Worm (Caenorhabditis elegans) whole organism, L4 larva: ENCODE data around the gene arl-1.

Experiments
- ZK546.5 ChIP-seq, 2 experiments: sonication (generic microtip); optimal IDR thresholded peaks; 2 replicates each; lab custom pipeline; 2017; ENCODE audit warnings: missing biosample characterization in 2 of 2, missing genetic modification characterization in 2 of 2
- aha-1 ChIP-seq: fragments of 150-350 bp; peaks from one replicate; lab custom pipeline; 2014; ENCODE audit warnings: missing biosample characterization, missing genetic modification characterization
- ama-1 ChIP-seq: fragments of 150-350 bp; optimal IDR thresholded peaks from 2 replicates; lab custom pipeline; 2014; ENCODE audit warnings: inconsistent platforms, mixed read lengths
- ceh-28 ChIP-seq: fragments of 150-350 bp; optimal IDR thresholded peaks from 2 replicates; lab custom pipeline; 2014; ENCODE audit warnings: missing biosample characterization, missing genetic modification reagents, missing genetic modification characterization
- ceh-32 ChIP-seq: sonication (generic microtip); optimal IDR thresholded peaks from 2 replicates; lab custom pipeline; 2016; ENCODE audit warnings: mild to moderate bottlenecking, missing genetic modification characterization, missing compliant biosample characterization; ENCODE audit not compliant: poor library complexity
- ctbp-1 ChIP-seq: fragments of 200-800 bp; sonication (Bioruptor generic); IDR thresholded peaks from 2 replicates; pipeline ENCODE4 v1.3.6; 2022; ENCODE audit warnings: missing genetic modification reagents, missing genetic modification characterization, missing compliant biosample characterization
- daf-16 ChIP-seq, 3 experiments: sonication (generic microtip); optimal IDR thresholded peaks; 2 replicates each; lab custom pipeline; 2016 to 2017; ENCODE audit warnings: missing genetic modification characterization in 3 of 3, missing genetic modification reagents in 3 of 3, mild to moderate bottlenecking in 2 of 3, missing compliant biosample characterization in 2 of 3, missing biosample characterization in 1 of 3, moderate library complexity in 1 of 3
- daf-19 ChIP-seq: fragments of 200-800 bp; sonication (Bioruptor generic); conservative IDR thresholded peaks from 2 replicates; pipeline ENCODE4 v1.3.6; 2022; ENCODE audit warnings: missing genetic modification characterization, missing compliant biosample characterization
- dmd-6 ChIP-seq: fragments of 200-800 bp; sonication (Bioruptor generic); IDR thresholded peaks from 2 replicates; pipeline ENCODE4 v1.3.6; 2022; ENCODE audit warnings: missing genetic modification reagents, missing genetic modification characterization, missing compliant biosample characterization
- dpl-1 ChIP-seq: fragments of 150-350 bp; optimal IDR thresholded peaks from 2 replicates; lab custom pipeline; 2014; ENCODE audit warnings: missing biosample characterization, missing genetic modification reagents, missing genetic modification characterization
- egl-27 ChIP-seq: sonication (generic microtip); optimal IDR thresholded peaks from 3 replicates; lab custom pipeline; 2017; ENCODE audit warnings: missing biosample characterization, missing genetic modification reagents, missing genetic modification characterization
- fos-1 ChIP-seq: fragments of 150-350 bp; optimal IDR thresholded peaks from 2 replicates; lab custom pipeline; 2014; ENCODE audit warnings: missing biosample characterization, missing genetic modification characterization
- gei-8 ChIP-seq: fragments of 200-800 bp; sonication (Bioruptor generic); optimal IDR thresholded peaks from 2 replicates; lab custom pipeline; 2018; ENCODE audit warnings: mild to moderate bottlenecking, missing genetic modification characterization, missing compliant biosample characterization
- hlh-11 ChIP-seq: fragments of 200-800 bp; sonication (Bioruptor generic); optimal IDR thresholded peaks from 2 replicates; lab custom pipeline; 2018; ENCODE audit warnings: mild to moderate bottlenecking, missing genetic modification characterization, missing compliant biosample characterization
- hlh-30 ChIP-seq: sonication (generic microtip); optimal IDR thresholded peaks from 2 replicates; lab custom pipeline; 2017; ENCODE audit warnings: antibody characterized with exemption, mild to moderate bottlenecking, missing genetic modification characterization, missing compliant biosample characterization; ENCODE audit not compliant: insufficient read depth
- lim-7 ChIP-seq: fragments of 200-800 bp; sonication (Bioruptor generic); IDR thresholded peaks from 2 replicates; pipeline ENCODE4 v1.3.6; 2022; ENCODE audit warnings: missing genetic modification characterization, missing compliant biosample characterization
- lin-13 ChIP-seq: fragments of 150-350 bp; optimal IDR thresholded peaks from 2 replicates; lab custom pipeline; 2014; ENCODE audit warnings: missing biosample characterization, missing genetic modification reagents, missing genetic modification characterization
- lin-29 ChIP-seq: fragments of 200-800 bp; sonication (Bioruptor generic); IDR thresholded peaks from 2 replicates; pipeline ENCODE4 v1.3.6; 2022; ENCODE audit warnings: missing genetic modification reagents, missing genetic modification characterization, missing compliant biosample characterization
- lin-38 ChIP-seq: fragments of 200-800 bp; sonication (Bioruptor generic); IDR thresholded peaks from 2 replicates; pipeline ENCODE4 v1.3.6; 2022; ENCODE audit warnings: missing genetic modification reagents, missing genetic modification characterization, missing compliant biosample characterization
- mdl-1 ChIP-seq, 2 experiments: fragments of 150-350 bp in 1 of 2; sonication (generic microtip) in 1 of 2; optimal IDR thresholded peaks; 2 replicates each; lab custom pipeline; 2014 to 2017; ENCODE audit warnings: missing biosample characterization in 2 of 2, missing genetic modification characterization in 2 of 2
- mdt-29 ChIP-seq: fragments of 200-800 bp; sonication (Bioruptor generic); IDR thresholded peaks from 2 replicates; pipeline ENCODE4 v1.3.6; 2022; ENCODE audit warnings: missing genetic modification reagents, missing genetic modification characterization, missing compliant biosample characterization
- nhr-11 ChIP-seq: fragments of 150-350 bp; optimal IDR thresholded peaks from 2 replicates; lab custom pipeline; 2014; ENCODE audit warnings: missing biosample characterization, missing genetic modification characterization
- nhr-237 ChIP-seq: sonication (generic microtip); optimal IDR thresholded peaks from 2 replicates; lab custom pipeline; 2017; ENCODE audit warnings: missing biosample characterization, missing genetic modification characterization
- nhr-28 ChIP-seq: fragments of 150-350 bp; optimal IDR thresholded peaks from 2 replicates; lab custom pipeline; 2014; ENCODE audit warnings: missing biosample characterization, missing genetic modification characterization
- nhr-41 ChIP-seq: fragments of 200-800 bp; sonication (Bioruptor generic); IDR thresholded peaks from 2 replicates; pipeline ENCODE4 v1.3.6; 2022; ENCODE audit warnings: missing genetic modification reagents, missing genetic modification characterization, missing compliant biosample characterization
- nhr-48 ChIP-seq: sonication (generic microtip); optimal IDR thresholded peaks from 2 replicates; lab custom pipeline; 2016; ENCODE audit warnings: mild to moderate bottlenecking, missing genetic modification characterization, missing compliant biosample characterization
- nhr-6 ChIP-seq: fragments of 150-350 bp; optimal IDR thresholded peaks from 2 replicates; lab custom pipeline; 2014; ENCODE audit warnings: missing biosample characterization, missing genetic modification characterization
- nhr-76 ChIP-seq: fragments of 150-350 bp; optimal IDR thresholded peaks from 2 replicates; lab custom pipeline; 2014; ENCODE audit warnings: missing biosample characterization, missing genetic modification characterization
- php-3 ChIP-seq: fragments of 200-800 bp; sonication (Bioruptor generic); IDR thresholded peaks from 2 replicates; pipeline ENCODE4 v1.3.6; 2022; ENCODE audit warnings: missing genetic modification reagents, missing genetic modification characterization, missing compliant biosample characterization
- pqm-1 ChIP-seq: sonication (generic microtip); optimal IDR thresholded peaks from 2 replicates; lab custom pipeline; 2017; ENCODE audit warnings: missing biosample characterization, missing genetic modification characterization
- rbr-2 ChIP-seq: sonication (generic microtip); optimal IDR thresholded peaks from 2 replicates; lab custom pipeline; 2016; ENCODE audit warnings: missing genotype, missing genetic modification characterization, missing compliant biosample characterization
- sdz-12 ChIP-seq: fragments of 200-800 bp; sonication (Bioruptor generic); optimal IDR thresholded peaks from 2 replicates; lab custom pipeline; 2018; ENCODE audit warnings: mild to moderate bottlenecking, missing genetic modification characterization, missing compliant biosample characterization
- set-16 ChIP-seq: fragments of 200-800 bp; sonication (Bioruptor generic); IDR thresholded peaks from 2 replicates; pipeline ENCODE4 v1.3.6; 2022; ENCODE audit warnings: missing genetic modification reagents, missing genetic modification characterization, missing compliant biosample characterization
- skn-1 ChIP-seq: fragments of 150-350 bp; optimal IDR thresholded peaks from 2 replicates; lab custom pipeline; 2014; ENCODE audit warnings: missing biosample characterization, missing genetic modification characterization
- snpc-1.2 ChIP-seq: fragments of 200-800 bp; sonication (Bioruptor generic); IDR thresholded peaks from 2 replicates; pipeline ENCODE4 v1.3.6; 2022; ENCODE audit warnings: missing genetic modification reagents, missing genetic modification characterization, missing compliant biosample characterization
- spr-1 ChIP-seq: sonication (generic microtip); optimal IDR thresholded peaks from 2 replicates; lab custom pipeline; 2016; ENCODE audit warnings: mild to moderate bottlenecking, missing genetic modification characterization, missing compliant biosample characterization
- tag-97 ChIP-seq: fragments of 200-800 bp; sonication (Bioruptor generic); IDR thresholded peaks from 2 replicates; pipeline ENCODE4 v1.3.6; 2022; ENCODE audit warnings: missing genetic modification characterization, missing compliant biosample characterization
- tra-1 ChIP-seq: fragments of 200-800 bp; sonication (Bioruptor generic); IDR thresholded peaks from 2 replicates; pipeline ENCODE4 v1.3.6; 2022; ENCODE audit warnings: missing genetic modification reagents, missing genetic modification characterization, missing compliant biosample characterization
- unc-130 ChIP-seq: sonication (generic microtip); optimal IDR thresholded peaks from 2 replicates; lab custom pipeline; 2016; ENCODE audit warnings: missing genetic modification reagents, missing genetic modification characterization, missing compliant biosample characterization
- unc-39 ChIP-seq: sonication (generic microtip); optimal IDR thresholded peaks from 2 replicates; lab custom pipeline; 2017; ENCODE audit warnings: missing biosample characterization, missing genetic modification characterization
- unc-62 ChIP-seq, 3 experiments: fragments of 150-350 bp in 1 of 3; sonication (generic microtip); optimal IDR thresholded peaks in 2 of 3; peaks in 1 of 3; 1 replicate in 1 of 3; 2 replicates in 2 of 3; lab custom pipeline; 2014 to 2017; ENCODE audit warnings: missing biosample characterization in 3 of 3, missing genetic modification characterization in 3 of 3, missing genetic modification reagents in 3 of 3, missing genotype in 1 of 3
- zfp-2 ChIP-seq: sonication (generic microtip); optimal IDR thresholded peaks from 2 replicates; lab custom pipeline; 2016; ENCODE audit warnings: mild to moderate bottlenecking, missing genetic modification characterization, missing compliant biosample characterization
- zfp-3 ChIP-seq: fragments of 200-800 bp; sonication (Bioruptor generic); conservative IDR thresholded peaks from 2 replicates; pipeline ENCODE4 v1.3.6; 2022; ENCODE audit warnings: missing genetic modification reagents, missing genetic modification characterization, missing compliant biosample characterization

Gene arl-1

DNA sequence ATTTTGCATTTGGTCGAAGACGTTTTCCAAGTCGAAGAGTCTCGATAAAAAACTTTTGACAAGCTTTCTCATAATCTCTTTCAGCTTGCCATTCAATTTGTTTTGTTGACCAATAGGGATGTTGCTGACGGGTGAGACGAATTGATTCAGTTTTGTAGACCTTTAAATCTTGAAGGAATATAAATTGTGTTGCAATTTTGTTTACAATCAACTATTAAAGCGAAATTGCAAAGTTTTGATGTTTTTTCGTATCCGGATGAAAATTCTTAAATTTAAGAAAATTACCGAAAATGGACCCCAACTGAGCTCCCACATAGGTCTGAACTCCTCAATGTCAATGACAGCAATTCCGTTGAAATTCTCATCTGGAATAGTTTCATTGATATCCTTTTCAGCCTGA lies 34.4 kb downstream of the arl-1 start:
- TF ChIP-seq ama-1 (lab: Kevin White, UChicago) (no peak), unc-62 (GFP tag; optimal IDR thresholded peaks at IDR 0.05 in 1 of 2; lab: Kevin White, UChicago) (peak in 1 of 2 experiments; percentile 91), unc-62 (tag; optimal IDR thresholded peaks at IDR 0.05; lab: Kevin White, UChicago) (no peak)

DNA sequence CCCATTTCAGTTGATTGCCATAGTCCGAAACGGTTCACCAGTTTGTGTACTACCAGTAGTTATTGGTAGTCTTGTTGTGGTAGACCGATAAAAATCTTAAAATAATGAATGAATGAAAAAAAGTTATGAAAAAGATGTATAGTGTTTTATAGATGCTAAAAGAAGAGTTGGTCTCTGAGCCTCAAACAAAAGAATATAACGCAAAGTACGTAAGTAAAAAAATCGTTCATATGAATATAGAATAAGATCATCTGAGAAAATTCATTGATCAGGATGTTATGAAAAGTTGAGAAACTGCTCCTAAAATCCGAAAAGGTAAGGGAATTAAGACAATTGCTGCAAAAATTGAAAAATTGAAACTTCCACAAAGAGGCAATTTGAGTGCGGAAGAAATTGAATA lies 35.7 kb downstream of the arl-1 start, which contains the start of gene chhy-1:
Gene chhy-1, minus strand, starts transcription at position 101 of the 400 bp plus-strand sequence.
- no peak for TF ChIP-seq nhr-76 (tag; lab: Kevin White, UChicago)
- no peak for TF ChIP-seq zfp-3 (GFP tag; lab: Robert Waterston, UW)
- no peak for TF ChIP-seq ama-1 (lab: Kevin White, UChicago)
- TF ChIP-seq mdt-29 (GFP tag; lab: Robert Waterston, UW): no peak
- TF ChIP-seq unc-39 (tag; lab: Kevin White, UChicago): no peak
- no peak for TF ChIP-seq sdz-12 (GFP tag; lab: Kevin White, UChicago)
- no peak for TF ChIP-seq php-3 (GFP tag; lab: Robert Waterston, UW)
- TF ChIP-seq daf-19 (GFP tag; lab: Robert Waterston, UW): no peak
- TF ChIP-seq lin-38 (GFP tag; lab: Robert Waterston, UW): no peak
- TF ChIP-seq lin-29 (GFP tag; lab: Robert Waterston, UW): no peak
- TF ChIP-seq nhr-11 (tag; lab: Kevin White, UChicago): no peak

- peak; percentile 14 for TF ChIP-seq nhr-28
- TF ChIP-seq tag-97 (GFP tag; lab: Robert Waterston, UW): no peak
- no peak for TF ChIP-seq nhr-237 (tag; lab: Kevin White, UChicago)
- TF ChIP-seq ZK546.5 (tag; optimal IDR thresholded peaks at IDR 0.05; lab: Kevin White, UChicago): no peak
Observed at ce11 chrII:8621883-8622282, 40.1 kb downstream of the arl-1 start, which contains the start of gene T22C8.3. TSS of gene T22C8.3 (minus strand) at chrII:8621983.

ce11 chrII:8623396-8623795 lies 41.6 kb downstream of the arl-1 start, which contains the start of gene T22C8.4:
TSS of gene T22C8.4 (minus strand) at chrII:8623496.
- TF ChIP-seq ctbp-1 (GFP tag; lab: Robert Waterston, UW) (no peak), ceh-32 (tag; lab: Kevin White, UChicago) (no peak), snpc-1.2 (GFP tag; lab: Robert Waterston, UW) (no peak), unc-39 (tag; lab: Kevin White, UChicago) (no peak), lin-29 (GFP tag; lab: Robert Waterston, UW) (no peak), daf-19 (GFP tag; lab: Robert Waterston, UW) (no peak), unc-130 (GFP tag; lab: Kevin White, UChicago) (no peak), daf-16 (GFP tag; optimal IDR thresholded peaks at IDR 0.05; lab: Kevin White, UChicago) (no peak), daf-16 (tag; optimal IDR thresholded peaks at IDR 0.05; lab: Kevin White, UChicago) (no peak), hlh-30 (tag; lab: Kevin White, UChicago) (no peak), rbr-2 (no peak), lin-13 (GFP tag; lab: Kevin White, UChicago) (no peak), skn-1 (no peak), fos-1 (tag; lab: Kevin White, UChicago) (no peak), spr-1 (tag; lab: Kevin White, UChicago) (no peak), sdz-12 (GFP tag; lab: Kevin White, UChicago) (no peak), tra-1 (GFP tag; lab: Robert Waterston, UW) (no peak), set-16 (GFP tag; lab: Robert Waterston, UW) (no peak), lim-7 (GFP tag; lab: Robert Waterston, UW) (no peak), ceh-28 (tag; lab: Kevin White, UChicago) (no peak)

DNA sequence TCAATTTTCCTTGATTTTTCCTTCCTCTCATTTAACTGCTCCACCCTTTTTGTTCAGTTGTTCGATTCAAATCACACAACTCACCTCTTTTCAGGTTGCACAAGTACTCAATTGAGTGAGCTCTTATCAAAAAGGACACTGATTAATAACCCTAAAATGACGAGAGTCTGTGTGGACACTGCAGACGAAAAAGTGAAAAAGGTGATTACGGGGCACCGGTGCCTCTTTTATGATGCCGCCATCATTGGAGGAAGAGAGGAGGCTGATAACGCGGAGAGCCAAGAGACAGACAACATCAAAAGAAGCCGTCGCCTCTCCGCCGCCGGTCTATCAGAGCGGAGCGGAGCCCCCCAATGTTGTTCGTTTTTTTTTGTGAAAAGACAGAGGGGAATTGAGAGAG lies 43.4 kb downstream of the arl-1 start, which contains the start of gene sptf-2:
Gene sptf-2, plus strand, starts transcription at position 297 of the 400 bp plus-strand sequence.
- TF ChIP-seq aha-1 (tag; lab: Kevin White, UChicago): peak; percentile 50
- peak; percentile 21 for TF ChIP-seq nhr-48 (tag; lab: Kevin White, UChicago)
- TF ChIP-seq egl-27 (tag; lab: Kevin White, UChicago): no peak
- TF ChIP-seq zfp-2 (tag; lab: Kevin White, UChicago): no peak
- no peak for TF ChIP-seq dpl-1
- peak in 1 of 2 experiments; percentile 7 for TF ChIP-seq daf-16 (GFP tag; optimal IDR thresholded peaks at IDR 0.05; lab: Kevin White, UChicago)
- peak; percentile 85 for TF ChIP-seq daf-16 (tag; optimal IDR thresholded peaks at IDR 0.05; lab: Kevin White, UChicago)
- TF ChIP-seq nhr-28: peak; percentile 92
- peak; percentile 97 for TF ChIP-seq pqm-1
- peak; percentile 87 for TF ChIP-seq hlh-11 (tag; lab: Kevin White, UChicago)
- peak; percentile 59 for TF ChIP-seq nhr-6 (tag; lab: Kevin White, UChicago)
- TF ChIP-seq nhr-41 (GFP tag; lab: Robert Waterston, UW): peak; percentile 64; the same call in 1 of the 2 replicates
- TF ChIP-seq php-3 (GFP tag; lab: Robert Waterston, UW): peak; percentile 97
- no peak for TF ChIP-seq mdl-1 (tag; optimal IDR thresholded peaks at IDR 0.05; lab: Kevin White, UChicago)
- no peak for TF ChIP-seq gei-8 (GFP tag; lab: Kevin White, UChicago)
- peak; percentile 84 for TF ChIP-seq dmd-6 (GFP tag; lab: Robert Waterston, UW)
- no peak for TF ChIP-seq rbr-2
